Fruit fly (Drosophila melanogaster) whole organism, embryonic: ENCODE measurements around the gene CG34347.

Experiments used
- Aef1 ChIP-seq: fragments of 200-800 bp; sonication (Bioruptor generic); IDR thresholded peaks from 3 replicates; pipeline ENCODE4 v1.3.6; 2022; ENCODE audit warnings: missing biosample characterization, missing genetic modification characterization
- CG10979 ChIP-seq: fragments of 200-800 bp; sonication (Bioruptor generic); optimal IDR thresholded peaks from 2 replicates; lab custom pipeline; 2018; ENCODE audit warnings: missing biosample characterization, mild to moderate bottlenecking, missing genetic modification characterization, moderate library complexity
- CG12659 ChIP-seq: fragments of 200-800 bp; sonication (Bioruptor generic); optimal IDR thresholded peaks from 3 replicates; lab custom pipeline; 2017; ENCODE audit warnings: mild to moderate bottlenecking, missing biosample characterization, missing genetic modification reagents, missing genetic modification characterization
- CG15514 ChIP-seq: fragments of 200-800 bp; sonication (Bioruptor generic); optimal IDR thresholded peaks from 3 replicates; lab custom pipeline; 2017; ENCODE audit warnings: missing biosample characterization, missing genetic modification characterization, mild to moderate bottlenecking, moderate library complexity, missing genetic modification reagents
- CG16815 ChIP-seq: fragments of 200-800 bp; sonication (Bioruptor generic); optimal IDR thresholded peaks from 3 replicates; lab custom pipeline; 2017; ENCODE audit warnings: missing biosample characterization, mild to moderate bottlenecking, missing genetic modification characterization
- CG17802 ChIP-seq: fragments of 200-800 bp; sonication (Bioruptor generic); optimal IDR thresholded peaks from 2 replicates; lab custom pipeline; 2018; ENCODE audit warnings: missing biosample characterization, mild to moderate bottlenecking, missing genetic modification characterization, moderate library complexity
- CG18764 ChIP-seq: fragments of 200-800 bp; sonication (Bioruptor generic); optimal IDR thresholded peaks from 3 replicates; lab custom pipeline; 2016; ENCODE audit warnings: missing biosample characterization, missing genetic modification characterization
- CG2120 ChIP-seq: fragments of 200-800 bp; sonication (Bioruptor generic); optimal IDR thresholded peaks from 3 replicates; lab custom pipeline; 2016; ENCODE audit warnings: missing biosample characterization, missing genetic modification characterization
- CG2875 ChIP-seq: fragments of 200-800 bp; sonication (Bioruptor generic); optimal IDR thresholded peaks from 2 replicates; lab custom pipeline; 2017; ENCODE audit warnings: missing biosample characterization, mild to moderate bottlenecking, missing genetic modification characterization, missing genetic modification reagents
- CG2889 ChIP-seq: fragments of 200-800 bp; sonication (Bioruptor generic); IDR thresholded peaks from 3 replicates; pipeline ENCODE4 v1.3.6; 2022; ENCODE audit warnings: missing biosample characterization, missing genetic modification characterization
- CG4282 ChIP-seq: fragments of 200-800 bp; sonication (Bioruptor generic); optimal IDR thresholded peaks from 2 replicates; lab custom pipeline; 2016; ENCODE audit warnings: missing biosample characterization, missing genetic modification characterization
- CG4360 ChIP-seq: fragments of 200-800 bp; sonication (Bioruptor generic); IDR thresholded peaks from 2 replicates; pipeline ENCODE4 v1.3.6; 2022; ENCODE audit warnings: missing biosample characterization, missing genetic modification characterization
- CG6683 ChIP-seq: fragments of 200-800 bp; sonication (Bioruptor generic); optimal IDR thresholded peaks from 2 replicates; lab custom pipeline; 2017; ENCODE audit warnings: missing biosample characterization, mild to moderate bottlenecking, missing genetic modification characterization, missing genetic modification reagents
- CG6854 ChIP-seq: fragments of 200-800 bp; sonication (Bioruptor generic); optimal IDR thresholded peaks from 3 replicates; lab custom pipeline; 2017; ENCODE audit warnings: missing biosample characterization, mild to moderate bottlenecking, missing genetic modification characterization
- CG7963 ChIP-seq: fragments of 200-800 bp; sonication (Bioruptor generic); IDR thresholded peaks from 3 replicates; pipeline ENCODE4 v1.3.6; 2022; ENCODE audit warnings: missing biosample characterization, missing genetic modification characterization; ENCODE audit not compliant: partially characterized antibody
- CG9437 ChIP-seq: fragments of 200-800 bp; sonication (Bioruptor generic); optimal IDR thresholded peaks from 2 replicates; lab custom pipeline; 2018; ENCODE audit warnings: missing biosample characterization, mild to moderate bottlenecking, missing genetic modification characterization
- Dad ChIP-seq: fragments of 200-800 bp; sonication (Bioruptor generic); optimal IDR thresholded peaks from 3 replicates; lab custom pipeline; 2016; ENCODE audit warnings: missing biosample characterization, missing genetic modification characterization
- Dll ChIP-seq: fragments of 200-800 bp; sonication (Bioruptor generic); IDR thresholded peaks from 4 replicates; pipeline ENCODE4 v1.3.6; 2022; ENCODE audit warnings: missing biosample characterization, missing genetic modification characterization; ENCODE audit not compliant: partially characterized antibody
- Dp ChIP-seq: fragments of 200-800 bp; sonication (Bioruptor generic); optimal IDR thresholded peaks from 2 replicates; lab custom pipeline; 2018; ENCODE audit warnings: missing biosample characterization, mild to moderate bottlenecking, missing genetic modification characterization, moderate library complexity
- Elba2 ChIP-seq: fragments of 200-800 bp; sonication (Bioruptor generic); optimal IDR thresholded peaks from 3 replicates; lab custom pipeline; 2016; ENCODE audit warnings: missing biosample characterization, missing genetic modification characterization
- Hr3 ChIP-seq: fragments of 200-800 bp; sonication (Bioruptor generic); optimal IDR thresholded peaks from 3 replicates; lab custom pipeline; 2016; ENCODE audit warnings: missing biosample characterization, missing genetic modification characterization
- MBD-R2 ChIP-seq: fragments of 200-800 bp; sonication (Bioruptor generic); IDR thresholded peaks from 2 replicates; pipeline ENCODE4 v1.3.6; 2022; ENCODE audit warnings: missing biosample characterization, missing genetic modification characterization
- MESR4 ChIP-seq: fragments of 200-800 bp; sonication (Bioruptor generic); optimal IDR thresholded peaks from 2 replicates; lab custom pipeline; 2018; ENCODE audit warnings: missing biosample characterization, mild to moderate bottlenecking, missing genetic modification characterization, moderate library complexity
- Max ChIP-seq: fragments of 200-800 bp; sonication (Bioruptor generic); optimal IDR thresholded peaks from 2 replicates; lab custom pipeline; 2016; ENCODE audit warnings: missing biosample characterization, mild to moderate bottlenecking, missing genetic modification characterization
- NC2β ChIP-seq: fragments of 200-800 bp; sonication (Bioruptor generic); optimal IDR thresholded peaks from 2 replicates; lab custom pipeline; 2016; ENCODE audit warnings: missing biosample characterization, missing genetic modification characterization
- NFAT ChIP-seq: fragments of 200-800 bp; sonication (Bioruptor generic); IDR thresholded peaks from 2 replicates; pipeline ENCODE4 v1.3.6; 2022; ENCODE audit warnings: missing biosample characterization, missing genetic modification characterization
- Nf-YB ChIP-seq: fragments of 200-800 bp; sonication (Bioruptor generic); optimal IDR thresholded peaks from 3 replicates; lab custom pipeline; 2019; ENCODE audit warnings: missing biosample characterization, mild to moderate bottlenecking, missing genetic modification characterization, moderate library complexity
- Pdp1 ChIP-seq, 2 experiments: fragments of 200-800 bp; sonication (Bioruptor generic); optimal IDR thresholded peaks; 3 replicates each; lab custom pipeline; 2016; ENCODE audit warnings: missing biosample characterization in 2 of 2, missing genetic modification characterization in 2 of 2, mild to moderate bottlenecking in 1 of 2, moderate library complexity in 1 of 2
- Scr ChIP-seq: fragments of 200-800 bp; sonication (Bioruptor generic); IDR thresholded peaks from 2 replicates; pipeline ENCODE4 v1.3.6; 2022; ENCODE audit warnings: missing biosample characterization, missing genetic modification characterization; ENCODE audit not compliant: partially characterized antibody
- Stat92E ChIP-seq, 3 experiments: fragments of >200 bp in 2 of 3; fragments of 200-800 bp in 1 of 3; sonication (Bioruptor generic) in 1 of 3; optimal IDR thresholded peaks; 2 replicates each; lab custom pipeline; 2017 to 2019; ENCODE audit warnings: missing biosample characterization in 3 of 3, missing genetic modification characterization in 3 of 3, mild to moderate bottlenecking in 1 of 3, moderate library complexity in 1 of 3
- al ChIP-seq: fragments of 200-800 bp; sonication (Bioruptor generic); IDR thresholded peaks from 2 replicates; pipeline ENCODE4 v1.3.6; 2022; ENCODE audit warnings: missing biosample characterization, missing genetic modification characterization
- ap ChIP-seq: fragments of 200-800 bp; sonication (Bioruptor generic); IDR thresholded peaks from 2 replicates; pipeline ENCODE4 v1.3.6; 2022; ENCODE audit warnings: missing biosample characterization, missing genetic modification characterization
- bbx ChIP-seq: fragments of 200-800 bp; sonication (Bioruptor generic); IDR thresholded peaks from 2 replicates; pipeline ENCODE4 v1.3.6; 2022; ENCODE audit warnings: missing biosample characterization, missing genetic modification characterization; ENCODE audit not compliant: partially characterized antibody
- bsh ChIP-seq, 2 experiments: fragments of 200-800 bp; sonication (Bioruptor generic); optimal IDR thresholded peaks; 2 replicates each; lab custom pipeline; 2017 to 2018; ENCODE audit warnings: mild to moderate bottlenecking in 2 of 2, missing biosample characterization in 2 of 2, missing genetic modification characterization in 2 of 2, moderate library complexity in 1 of 2
- ci ChIP-seq: fragments of 200-800 bp; sonication (Bioruptor generic); IDR thresholded peaks from 3 replicates; pipeline ENCODE4 v1.3.6; 2022; ENCODE audit warnings: missing biosample characterization, missing genetic modification characterization
- croc ChIP-seq: fragments of 200-800 bp; sonication (Bioruptor generic); conservative IDR thresholded peaks from 3 replicates; pipeline ENCODE4 v1.3.6; 2022; ENCODE audit warnings: missing biosample characterization, missing genetic modification characterization
- ftz-f1 ChIP-seq: fragments of 200-800 bp; sonication (Bioruptor generic); optimal IDR thresholded peaks from 2 replicates; lab custom pipeline; 2016; ENCODE audit warnings: missing biosample characterization, missing genetic modification characterization
- grn ChIP-seq: fragments of 200-800 bp; sonication (Bioruptor generic); optimal IDR thresholded peaks from 3 replicates; lab custom pipeline; 2017; ENCODE audit warnings: missing biosample characterization, missing genetic modification characterization
- gsb ChIP-seq: fragments of 200-800 bp; sonication (Bioruptor generic); IDR thresholded peaks from 2 replicates; pipeline ENCODE4 v1.3.6; 2022; ENCODE audit warnings: missing biosample characterization, missing genetic modification characterization
- lov ChIP-seq, 2 experiments: fragments of 200-800 bp in 1 of 2; fragments of >200 bp in 1 of 2; sonication (Bioruptor generic) in 1 of 2; IDR thresholded peaks in 1 of 2; optimal IDR thresholded peaks in 1 of 2; 2 replicates in 1 of 2; 3 replicates in 1 of 2; pipeline versions ENCODE4 v1.3.6 to Lab custom; 2017 to 2022; ENCODE audit warnings: missing biosample characterization in 1 of 2, missing genetic modification characterization in 1 of 2
- oc ChIP-seq: fragments of 200-800 bp; sonication (Bioruptor generic); optimal IDR thresholded peaks from 2 replicates; lab custom pipeline; 2018; ENCODE audit warnings: missing biosample characterization, mild to moderate bottlenecking, missing genetic modification characterization, moderate library complexity
- odd ChIP-seq: fragments of 200-800 bp; sonication (Bioruptor generic); optimal IDR thresholded peaks from 2 replicates; lab custom pipeline; 2017; ENCODE audit warnings: missing biosample characterization, mild to moderate bottlenecking, missing genetic modification characterization
- schlank ChIP-seq: fragments of 200-800 bp; sonication (Bioruptor generic); optimal IDR thresholded peaks from 2 replicates; lab custom pipeline; 2018; ENCODE audit warnings: missing biosample characterization, mild to moderate bottlenecking, missing genetic modification characterization
- sisA ChIP-seq: fragments of 200-800 bp; sonication (Bioruptor generic); IDR thresholded peaks from 2 replicates; pipeline ENCODE4 v1.3.6; 2022; ENCODE audit warnings: missing biosample characterization, missing genetic modification characterization
- sqz ChIP-seq: fragments of 200-800 bp; sonication (Bioruptor generic); optimal IDR thresholded peaks from 3 replicates; lab custom pipeline; 2018; ENCODE audit warnings: missing biosample characterization, mild to moderate bottlenecking, missing genetic modification characterization
- tgo ChIP-seq: fragments of 200-800 bp; sonication (Bioruptor generic); IDR thresholded peaks from 3 replicates; pipeline ENCODE4 v1.3.6; 2022; ENCODE audit warnings: missing biosample characterization, missing genetic modification characterization
- tin ChIP-seq: fragments of 200-800 bp; sonication (Bioruptor generic); optimal IDR thresholded peaks from 3 replicates; lab custom pipeline; 2016; ENCODE audit warnings: missing biosample characterization, missing genetic modification characterization
- tio ChIP-seq: fragments of 200-800 bp; sonication (Bioruptor generic); optimal IDR thresholded peaks from 2 replicates; lab custom pipeline; 2017; ENCODE audit warnings: missing biosample characterization, missing genetic modification characterization, inconsistent platforms
- wek ChIP-seq: fragments of 200-800 bp; sonication (Bioruptor generic); optimal IDR thresholded peaks from 3 replicates; lab custom pipeline; 2018; ENCODE audit warnings: missing biosample characterization, mild to moderate bottlenecking, missing genetic modification characterization, moderate library complexity

CG34347 gene

dm6 chr3R:31325055-31325454, 14.1 kb downstream of the CG34347 start (continued):
- TF ChIP-seq CG2120 (GFP tag; lab: Kevin White, UChicago), result peak; percentile 39
- 0 out of 2 replicates have a peak, but pooled peaks have one; percentile 32 for TF ChIP-seq CG4360 (GFP tag; lab: Robert Waterston, UW)
- TF ChIP-seq ci (GFP tag; lab: Robert Waterston, UW), result peak; percentile 92
- TF ChIP-seq Elba2, result no peak
- TF ChIP-seq CG15514 (GFP tag; lab: Kevin White, UChicago), result peak; percentile 61
- no peak for TF ChIP-seq grn (GFP tag; lab: Kevin White, UChicago)
- no peak for TF ChIP-seq Scr (GFP tag; lab: Robert Waterston, UW)
- TF ChIP-seq tin (GFP tag; lab: Kevin White, UChicago), result peak; percentile 84
- TF ChIP-seq MBD-R2, result peak; percentile 41; the same call in 1 of the 2 replicates
- TF ChIP-seq CG2889, result peak; percentile 68; the same call in 1 of the 3 replicates
- peak; percentile 50 for TF ChIP-seq Hr3 (GFP tag; lab: Kevin White, UChicago)
- peak; percentile 6 to 15 for TF ChIP-seq Pdp1 (GFP tag; optimal IDR thresholded peaks at IDR 0.05; lab: Kevin White, UChicago)
- no peak for TF ChIP-seq CG16815 (GFP tag; lab: Kevin White, UChicago)
- TF ChIP-seq oc (tag; lab: Kevin White, UChicago), result peak; percentile 71
- TF ChIP-seq Stat92E (GFP tag; optimal IDR thresholded peaks at IDR 0.05; lab: Kevin White, UChicago), result no peak
- TF ChIP-seq CG12659, result peak; percentile 50
- no peak for TF ChIP-seq NC2β
- TF ChIP-seq croc (GFP tag; lab: Robert Waterston, UW), result peak; percentile 55; the same call in 2 of the 3 replicates
- TF ChIP-seq gsb (GFP tag; lab: Robert Waterston, UW), result peak; percentile 33; the same call in 1 of the 2 replicates
- TF ChIP-seq Aef1 (GFP tag; lab: Robert Waterston, UW), result peak; percentile 81
- TF ChIP-seq Max (GFP tag; lab: Kevin White, UChicago), result peak; percentile 60
- no peak for TF ChIP-seq ftz-f1
- peak; percentile 70 for TF ChIP-seq CG18764
- TF ChIP-seq al (GFP tag; lab: Robert Waterston, UW), result peak; percentile 29; the same call in 1 of the 2 replicates
- TF ChIP-seq bsh (GFP tag; optimal IDR thresholded peaks at IDR 0.05; lab: Kevin White, UChicago), result peak; percentile 35 to 81
- peak; percentile 14 for TF ChIP-seq wek (GFP tag; lab: Kevin White, UChicago)
- no peak for TF ChIP-seq Dp (GFP tag; lab: Kevin White, UChicago)
- no peak for TF ChIP-seq CG7963
- TF ChIP-seq bbx (GFP tag; lab: Robert Waterston, UW), result no peak
- peak; percentile 47 for TF ChIP-seq CG2875 (GFP tag; lab: Kevin White, UChicago)
- TF ChIP-seq sqz (GFP tag; lab: Kevin White, UChicago), result peak; percentile 69
- peak; percentile 56 for TF ChIP-seq CG6854 (GFP tag; lab: Kevin White, UChicago)
- TF ChIP-seq odd, result peak; percentile 43
- no peak for TF ChIP-seq schlank (tag; lab: Kevin White, UChicago)
- TF ChIP-seq sisA (GFP tag; lab: Robert Waterston, UW), result peak; percentile 87
- TF ChIP-seq CG9437 (GFP tag; lab: Kevin White, UChicago), result peak; percentile 48
- TF ChIP-seq CG17802 (tag; lab: Kevin White, UChicago), result peak; percentile 72
- TF ChIP-seq MESR4, result no peak
- TF ChIP-seq lov (optimal IDR thresholded peaks at IDR 0.05; lab: Kevin White, UChicago), result no peak
- TF ChIP-seq lov (GFP tag; IDR thresholded peaks at IDR 0.05; lab: Robert Waterston, UW), result peak; percentile 25; the same call in 1 of the 3 replicates
- peak; percentile 73 for TF ChIP-seq ap
- no peak for TF ChIP-seq Dad (GFP tag; lab: Kevin White, UChicago)
- peak; percentile 51 for TF ChIP-seq tio (GFP tag; lab: Kevin White, UChicago)
- peak; percentile 80 for TF ChIP-seq CG10979
- no peak for TF ChIP-seq NFAT (GFP tag; lab: Robert Waterston, UW)
- no peak for TF ChIP-seq CG4282 (GFP tag; lab: Kevin White, UChicago)
- peak; percentile 75 for TF ChIP-seq tgo (GFP tag; lab: Robert Waterston, UW)
- TF ChIP-seq Dll (GFP tag; lab: Robert Waterston, UW), result no peak
- TF ChIP-seq CG6683 (GFP tag; lab: Kevin White, UChicago), result peak; percentile 20
- TF ChIP-seq Nf-YB, result peak; percentile 19
